Fruit fly (Drosophila melanogaster) whole organism, prepupa: Measurements from ENCODE around the gene CG45490.
"Not testable (repeated sequence)": the region's sequence is repeated elsewhere in the genome, so short reads cannot be mapped to it uniquely, and the experiment has no call there.

Experiments used
- CG11294 ChIP-seq: fragments of 200-800 bp; sonication (Bioruptor generic); IDR thresholded peaks from 2 replicates; pipeline ENCODE4 v1.3.6; 2022; ENCODE audit warnings: missing biosample characterization, missing genetic modification characterization
- CG4318 ChIP-seq: fragments of 200-800 bp; sonication (Bioruptor generic); optimal IDR thresholded peaks from 3 replicates; lab custom pipeline; 2017; ENCODE audit warnings: missing biosample characterization, mild to moderate bottlenecking, missing genetic modification characterization
- Ets21C ChIP-seq: fragments of 200-800 bp; sonication (Bioruptor generic); optimal IDR thresholded peaks from 3 replicates; lab custom pipeline; 2016; ENCODE audit warnings: missing biosample characterization, missing genetic modification characterization
- Lpt ChIP-seq: fragments of 200-800 bp; sonication (Bioruptor generic); optimal IDR thresholded peaks from 3 replicates; lab custom pipeline; 2016; ENCODE audit warnings: missing biosample characterization, missing genetic modification characterization
- net ChIP-seq: fragments of 200-800 bp; sonication (Bioruptor generic); optimal IDR thresholded peaks from 3 replicates; lab custom pipeline; 2016; ENCODE audit warnings: missing biosample characterization, missing genetic modification characterization

- TF ChIP-seq CG11294 (GFP tag; lab: Robert Waterston, UW); net (GFP tag; lab: Kevin White, UChicago); Lpt; CG4318 (GFP tag; lab: Kevin White, UChicago); Ets21C: not testable (repeated sequence)
Measured at dm6 chrX:19948773-19949172, 14.7 kb upstream of the CG45490 start, which contains the start of gene CG45493.
